Fruit fly (Drosophila melanogaster) whole organism, pupa: Measurements from ENCODE around the gene CG42788.

ENCODE experiments used
- CG10348 ChIP-seq: fragments of 200-800 bp; sonication (Bioruptor generic); IDR thresholded peaks from 2 replicates; pipeline ENCODE4 v1.3.6; 2022; ENCODE audit warnings: missing biosample characterization, missing genetic modification characterization
- CG12605 ChIP-seq: fragments of 200-800 bp; sonication (Bioruptor generic); IDR thresholded peaks from 2 replicates; pipeline ENCODE4 v1.3.6; 2022; ENCODE audit warnings: missing biosample characterization, missing genetic modification characterization
- CG13204 ChIP-seq: fragments of 200-800 bp; sonication (Bioruptor generic); optimal IDR thresholded peaks from 2 replicates; lab custom pipeline; 2018; ENCODE audit warnings: missing biosample characterization, mild to moderate bottlenecking, missing genetic modification characterization, moderate library complexity
- CG14655 ChIP-seq: fragments of 200-800 bp; sonication (Bioruptor generic); optimal IDR thresholded peaks from 3 replicates; lab custom pipeline; 2017; ENCODE audit warnings: mild to moderate bottlenecking, missing biosample characterization, missing genetic modification reagents, missing genetic modification characterization
- CG32121 ChIP-seq: fragments of 200-800 bp; sonication (Bioruptor generic); IDR thresholded peaks from 2 replicates; pipeline ENCODE4 v1.3.6; 2022; ENCODE audit warnings: missing biosample characterization, missing genetic modification characterization
- CG4496 ChIP-seq: fragments of 200-800 bp; sonication (Bioruptor generic); IDR thresholded peaks from 3 replicates; pipeline ENCODE4 v1.3.6; 2022; ENCODE audit warnings: missing biosample characterization, missing genetic modification characterization
- CG8159 ChIP-seq: fragments of 200-800 bp; sonication (Bioruptor generic); optimal IDR thresholded peaks from 3 replicates; lab custom pipeline; 2018; ENCODE audit warnings: missing biosample characterization, mild to moderate bottlenecking, missing genetic modification characterization, moderate library complexity
- CG9948 ChIP-seq: fragments of 200-800 bp; sonication (Bioruptor generic); optimal IDR thresholded peaks from 2 replicates; lab custom pipeline; 2018; ENCODE audit warnings: missing biosample characterization, mild to moderate bottlenecking, missing genetic modification characterization, moderate library complexity
- D1 ChIP-seq: fragments of 200-800 bp; sonication (Bioruptor generic); optimal IDR thresholded peaks from 2 replicates; lab custom pipeline; 2018; ENCODE audit warnings: missing biosample characterization, mild to moderate bottlenecking, missing genetic modification characterization, moderate library complexity
- EcR ChIP-seq: fragments of 200-800 bp; sonication (Bioruptor generic); optimal IDR thresholded peaks from 3 replicates; lab custom pipeline; 2019; ENCODE audit warnings: missing biosample characterization, missing genetic modification characterization, mild to moderate bottlenecking, moderate library complexity, missing genetic modification reagents
- gl ChIP-seq: fragments of 200-800 bp; sonication (Bioruptor generic); optimal IDR thresholded peaks from 2 replicates; lab custom pipeline; 2018; ENCODE audit warnings: missing biosample characterization, mild to moderate bottlenecking, missing genetic modification characterization

- no peak for TF ChIP-seq EcR
- no peak for TF ChIP-seq CG8159 (tag; lab: Kevin White, UChicago)
- TF ChIP-seq CG12605 (GFP tag; lab: Robert Waterston, UW): no peak
- no peak for TF ChIP-seq CG10348 (GFP tag; lab: Robert Waterston, UW)
- TF ChIP-seq CG13204: no peak
- TF ChIP-seq D1 (tag; lab: Kevin White, UChicago): no peak
- no peak for TF ChIP-seq CG14655 (GFP tag; lab: Kevin White, UChicago)
- TF ChIP-seq CG4496 (GFP tag; lab: Robert Waterston, UW): no peak
- TF ChIP-seq CG9948: no peak
- no peak for TF ChIP-seq CG32121 (GFP tag; lab: Robert Waterston, UW)
- TF ChIP-seq gl (tag; lab: Kevin White, UChicago): no peak
Measured at dm6 chr3R:15087043-15087442, 44.7 kb downstream of the CG42788 start.
